Fruit fly (Drosophila melanogaster): ENCODE results near the gene Mi-2.

Mi-2 gene

DNA sequence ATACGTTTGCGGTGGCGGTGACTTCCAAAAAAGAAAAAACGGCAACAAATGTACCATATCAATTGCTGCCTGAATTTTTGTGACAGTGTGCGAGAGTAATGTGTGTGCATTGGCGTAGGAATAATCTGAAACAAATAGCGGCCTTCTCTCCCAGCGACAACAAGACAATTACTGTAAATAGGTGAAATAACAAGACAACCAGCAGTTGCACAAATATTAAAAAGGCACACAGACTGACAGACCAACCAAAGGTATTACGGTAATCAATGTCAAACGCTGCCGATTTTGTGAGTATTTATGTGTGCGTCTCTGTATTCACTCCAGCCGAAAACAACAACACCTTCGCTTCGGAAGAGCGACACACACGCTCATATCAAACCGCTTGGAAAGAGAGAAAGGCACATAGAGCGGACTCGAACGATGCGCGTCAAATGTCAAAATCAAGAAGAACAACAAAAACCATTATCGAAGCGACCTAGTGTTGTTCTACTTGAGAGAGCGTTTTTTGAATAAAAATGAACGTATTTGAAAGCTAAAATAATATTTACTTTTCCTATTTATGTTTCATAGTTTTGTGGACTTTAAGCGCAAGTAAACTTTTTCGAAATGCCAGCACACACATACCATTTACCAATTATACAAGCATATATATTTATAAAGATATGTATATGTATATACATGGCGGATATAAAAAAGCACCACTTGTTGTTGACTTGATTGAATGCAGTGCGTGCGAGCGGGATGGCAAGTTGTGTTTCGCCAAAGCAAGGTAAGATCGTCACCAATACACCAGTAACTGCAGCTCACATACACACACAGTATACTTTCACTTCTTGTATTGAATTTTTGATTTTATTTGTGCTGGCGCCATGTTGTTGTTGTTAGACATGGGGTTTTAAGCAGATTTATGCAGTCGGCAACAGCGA is 3.0 kb downstream of the Mi-2 start (continued):
- TF ChIP-seq Sox102F (GFP tag; optimal IDR thresholded peaks at IDR 0.05) (peak; percentile 44), CG12071 (GFP tag; optimal IDR thresholded peaks at IDR 0.05) (peak; percentile 90), CG12769 (tag; optimal IDR thresholded peaks at IDR 0.05) (peak; percentile 69), ara (GFP tag; IDR thresholded peaks at IDR 0.05) (peak; percentile 48), CG8359 (GFP tag; optimal IDR thresholded peaks at IDR 0.05; ENCODE audit: borderline replicate concordance) (peak; percentile 40), CG10321 (GFP tag; IDR thresholded peaks at IDR 0.05) (peak; percentile 92), CG11456 (GFP tag; IDR thresholded peaks at IDR 0.05) (peak; percentile 62; the same call in 1 of the 3 replicates), Doc3 (GFP tag; IDR thresholded peaks at IDR 0.05; ENCODE audit: partially characterized antibody) (no peak), CG31388 (GFP tag; optimal IDR thresholded peaks at IDR 0.05) (peak; percentile 19), Lhr (GFP tag; optimal IDR thresholded peaks at IDR 0.05) (peak; percentile 62), CG12219 (GFP tag; optimal IDR thresholded peaks at IDR 0.05) (peak; percentile 51), CG3726 (GFP tag; IDR thresholded peaks at IDR 0.05) (no peak; the same call in 2 of the 3 replicates), toy (GFP tag; IDR thresholded peaks at IDR 0.05) (peak; percentile 21; the same call in 1 of the 2 replicates), sim (GFP tag; IDR thresholded peaks at IDR 0.05) (peak; percentile 66; the same call in 1 of the 2 replicates), CG14965 (GFP tag; optimal IDR thresholded peaks at IDR 0.05; ENCODE audit: borderline replicate concordance) (peak; percentile 74), slp2 (GFP tag; optimal IDR thresholded peaks at IDR 0.05) (no peak), caup (GFP tag; optimal IDR thresholded peaks at IDR 0.05; ENCODE audit: severe bottlenecking) (peak; percentile 88), CG1647 (GFP tag; optimal IDR thresholded peaks at IDR 0.05) (peak; percentile 36), CG6654 (GFP tag; optimal IDR thresholded peaks at IDR 0.05) (no peak), unc-4 (GFP tag; IDR thresholded peaks at IDR 0.05; ENCODE audit: partially characterized antibody) (no peak), kni (GFP tag; optimal IDR thresholded peaks at IDR 0.05) (peak; percentile 92), cg (GFP tag; optimal IDR thresholded peaks at IDR 0.05) (peak; percentile 89), Fer2 (tag; optimal IDR thresholded peaks at IDR 0.05) (peak; percentile 31), CG7963 (GFP tag; IDR thresholded peaks at IDR 0.05; ENCODE audit: partially characterized antibody) (no peak), CG8281 (tag; optimal IDR thresholded peaks at IDR 0.05) (no peak), scrt (GFP tag; optimal IDR thresholded peaks at IDR 0.05) (peak; percentile 34), ci (GFP tag; IDR thresholded peaks at IDR 0.05) (peak; percentile 84; the same call in 1 of the 3 replicates), CG17385 (GFP tag; optimal IDR thresholded peaks at IDR 0.05) (peak; percentile 37), da (GFP tag; optimal IDR thresholded peaks at IDR 0.05) (peak; percentile 74), Rx (GFP tag; IDR thresholded peaks at IDR 0.05) (no peak), HmgD (GFP tag; optimal IDR thresholded peaks at IDR 0.05) (peak; percentile 51), CG5180 (GFP tag; optimal IDR thresholded peaks at IDR 0.05) (peak; percentile 50), Sry-δ (GFP tag; optimal IDR thresholded peaks at IDR 0.05) (peak; percentile 23), CG7357 (GFP tag; IDR thresholded peaks at IDR 0.05) (no peak), jigr1 (GFP tag; IDR thresholded peaks at IDR 0.05) (no peak), nerfin-1 (tag; optimal IDR thresholded peaks at IDR 0.05) (peak; percentile 46), rib (GFP tag; IDR thresholded peaks at IDR 0.05) (0 out of 2 replicates have a peak, but pooled peaks have one; percentile 22), CG17186 (GFP tag; optimal IDR thresholded peaks at IDR 0.05) (no peak), CG1603 (tag; optimal IDR thresholded peaks at IDR 0.05) (peak; percentile 81), maf-S (GFP tag; optimal IDR thresholded peaks at IDR 0.05) (peak; percentile 53), gce (GFP tag; IDR thresholded peaks at IDR 0.05) (peak; percentile 74; the same call in 2 of the 3 replicates), CG1792 (GFP tag; optimal IDR thresholded peaks at IDR 0.05) (peak; percentile 64), hb (GFP tag; IDR thresholded peaks at IDR 0.05; ENCODE audit: partially characterized antibody) (no peak), CG11560 (tag; IDR thresholded peaks at IDR 0.05) (no peak), yki (optimal IDR thresholded peaks at IDR 0.05) (no peak), CG4854 (GFP tag; optimal IDR thresholded peaks at IDR 0.05) (peak; percentile 41), HmgZ (tag; optimal IDR thresholded peaks at IDR 0.05) (peak; percentile 58), Ada2b (GFP tag; IDR thresholded peaks at IDR 0.05) (peak; percentile 21; the same call in 1 of the 2 replicates)

Data from whole organism, embryonic.